ENCODE assay signal across 8 worm cellular contexts in genomic region chrIV:15472387-15472859, ce11.
TF ChIP-seq lines count a peak whose summit lies in the region.

Y73F8A.27 (plus strand) TSS chrIV:15472809.

TF ChIP-seq in whole organism, L1 larva, 84 proteins besides CTCF, POLR2A, EP300 and RAD21 (continues in another document):
- no peak for TF ChIP-seq nhr-12 (tag; optimal IDR thresholded peaks at IDR 0.05; lab: Kevin White, UChicago)
- TF ChIP-seq mdl-1 (tag; optimal IDR thresholded peaks at IDR 0.05; lab: Kevin White, UChicago), result peak in 1 of 2 experiments; percentile 76
- peak; percentile 95 for TF ChIP-seq tbx-2 (tag; optimal IDR thresholded peaks at IDR 0.05; lab: Kevin White, UChicago)
- peak; percentile 97 for TF ChIP-seq mep-1 (tag; optimal IDR thresholded peaks at IDR 0.05; lab: Kevin White, UChicago)
- peak; percentile 95 for TF ChIP-seq nhr-19 (GFP tag; conservative IDR thresholded peaks at IDR 0.05; lab: Robert Waterston, UW)
- no peak for TF ChIP-seq ceh-63 (GFP tag; optimal IDR thresholded peaks at IDR 0.05; lab: Kevin White, UChicago)
- TF ChIP-seq lsy-2 (tag; optimal IDR thresholded peaks at IDR 0.05; lab: Kevin White, UChicago), result peak; percentile 95
- TF ChIP-seq dsc-1 (tag; optimal IDR thresholded peaks at IDR 0.05; lab: Kevin White, UChicago), result peak; percentile 95
- TF ChIP-seq jun-1 (tag; optimal IDR thresholded peaks at IDR 0.05; lab: Kevin White, UChicago), result peak; percentile 84
- peak; percentile 7 for TF ChIP-seq efl-3 (GFP tag; optimal IDR thresholded peaks at IDR 0.05; lab: Kevin White, UChicago)
- peak; percentile 97 for TF ChIP-seq nhr-47 (tag; optimal IDR thresholded peaks at IDR 0.05; lab: Kevin White, UChicago)

TF ChIP-seq in whole organism, L2 larva, 48 proteins besides CTCF, POLR2A, EP300 and RAD21 (continues in another document):
- TF ChIP-seq Y55F3AM.14 (GFP tag; optimal IDR thresholded peaks at IDR 0.05; lab: Kevin White, UChicago), result peak; percentile 24
- TF ChIP-seq nhr-21 (tag; optimal IDR thresholded peaks at IDR 0.05; lab: Kevin White, UChicago), result peak; percentile 89
- peak; percentile 80 for TF ChIP-seq ztf-4 (tag; optimal IDR thresholded peaks at IDR 0.05; lab: Kevin White, UChicago)
- TF ChIP-seq unc-62 (GFP tag; optimal IDR thresholded peaks at IDR 0.05; lab: Kevin White, UChicago), result no peak
- peak; percentile 92 to 96 for TF ChIP-seq lsy-2 (tag; optimal IDR thresholded peaks at IDR 0.05; lab: Kevin White, UChicago)
- peak; percentile 90 for TF ChIP-seq sma-9 (GFP tag; optimal IDR thresholded peaks at IDR 0.05; lab: Kevin White, UChicago)
- no peak for TF ChIP-seq sma-9 (tag; optimal IDR thresholded peaks at IDR 0.05; lab: Kevin White, UChicago)
- TF ChIP-seq nhr-10 (tag; optimal IDR thresholded peaks at IDR 0.05; lab: Kevin White, UChicago), result peak; percentile 68
- TF ChIP-seq egl-27 (tag; optimal IDR thresholded peaks at IDR 0.05; lab: Kevin White, UChicago), result peak; percentile 79
- TF ChIP-seq blmp-1 (tag; optimal IDR thresholded peaks at IDR 0.05; lab: Kevin White, UChicago; ENCODE audit: insufficient read depth), result peak; percentile 51
- TF ChIP-seq peb-1 (tag; optimal IDR thresholded peaks at IDR 0.05; lab: Kevin White, UChicago), result no peak

TF ChIP-seq in whole organism, L3 larva, 47 proteins besides CTCF, POLR2A, EP300 and RAD21 (continues in another document):
- TF ChIP-seq egl-5 (tag; optimal IDR thresholded peaks at IDR 0.05; lab: Kevin White, UChicago), result peak; percentile 55
- peak; percentile 22 for TF ChIP-seq elt-1 (tag; optimal IDR thresholded peaks at IDR 0.05; lab: Kevin White, UChicago)
- no peak for TF ChIP-seq egl-27 (tag; optimal IDR thresholded peaks at IDR 0.05; lab: Kevin White, UChicago)
- TF ChIP-seq mdl-1 (tag; optimal IDR thresholded peaks at IDR 0.05; lab: Kevin White, UChicago), result no peak
- TF ChIP-seq hmg-11 (tag; optimal IDR thresholded peaks at IDR 0.05; lab: Kevin White, UChicago), result peak; percentile 86
- peak; percentile 92 for TF ChIP-seq nfya-1 (tag; optimal IDR thresholded peaks at IDR 0.05; lab: Kevin White, UChicago; ENCODE audit: insufficient read depth)
- peak; percentile 75 for TF ChIP-seq lsy-12 (tag; optimal IDR thresholded peaks at IDR 0.05; lab: Kevin White, UChicago)
- no peak for TF ChIP-seq nhr-12 (tag; optimal IDR thresholded peaks at IDR 0.05; lab: Kevin White, UChicago)
- TF ChIP-seq unc-39 (tag; optimal IDR thresholded peaks at IDR 0.05; lab: Kevin White, UChicago), result no peak
- TF ChIP-seq ZK546.5 (tag; optimal IDR thresholded peaks at IDR 0.05; lab: Kevin White, UChicago), result peak; percentile 13
- TF ChIP-seq mml-1 (tag; optimal IDR thresholded peaks at IDR 0.05; lab: Kevin White, UChicago), result no peak
- TF ChIP-seq nhr-11 (tag; optimal IDR thresholded peaks at IDR 0.05; lab: Kevin White, UChicago), result peak; percentile 70

TF ChIP-seq in whole organism, L4 larva, 104 proteins besides CTCF, POLR2A, EP300 and RAD21 (continues in another document):
- peak; percentile 85 for TF ChIP-seq duxl-1 (tag; optimal IDR thresholded peaks at IDR 0.05; lab: Kevin White, UChicago; ENCODE audit: poor library complexity)
- TF ChIP-seq ztf-7 (tag; optimal IDR thresholded peaks at IDR 0.05; lab: Kevin White, UChicago), result peak; percentile 19
- TF ChIP-seq nhr-28 (tag; optimal IDR thresholded peaks at IDR 0.05; lab: Kevin White, UChicago), result peak; percentile 58
- peak; percentile 71 for TF ChIP-seq hlh-30 (tag; optimal IDR thresholded peaks at IDR 0.05; lab: Kevin White, UChicago; ENCODE audit: insufficient read depth)
- peak; percentile 23 for TF ChIP-seq pqm-1 (tag; optimal IDR thresholded peaks at IDR 0.05; lab: Kevin White, UChicago)
- TF ChIP-seq lir-3 (tag; optimal IDR thresholded peaks at IDR 0.05; lab: Kevin White, UChicago), result no peak
- TF ChIP-seq ctbp-1 (GFP tag; IDR thresholded peaks at IDR 0.05; lab: Robert Waterston, UW), result peak; percentile 81
- TF ChIP-seq snpc-1.2 (GFP tag; IDR thresholded peaks at IDR 0.05; lab: Robert Waterston, UW), result peak; percentile 95
- TF ChIP-seq nhr-6 (tag; optimal IDR thresholded peaks at IDR 0.05; lab: Kevin White, UChicago), result peak; percentile 86
- TF ChIP-seq T26A8.4 (GFP tag; IDR thresholded peaks at IDR 0.05; lab: Robert Waterston, UW), result peak; percentile 95
- peak; percentile 82 for TF ChIP-seq dmd-6 (GFP tag; IDR thresholded peaks at IDR 0.05; lab: Robert Waterston, UW)
- TF ChIP-seq ZK337.2 (GFP tag; IDR thresholded peaks at IDR 0.05; lab: Robert Waterston, UW), result no peak

TF ChIP-seq in whole organism, late embryonic, 69 proteins besides CTCF, POLR2A, EP300 and RAD21 (continues in another document):
- TF ChIP-seq Y22D7AL.16 (tag; optimal IDR thresholded peaks at IDR 0.05; lab: Kevin White, UChicago), result no peak
- TF ChIP-seq F13H6.1 (tag; optimal IDR thresholded peaks at IDR 0.05; lab: Kevin White, UChicago), result no peak
- TF ChIP-seq pha-4 (tag; optimal IDR thresholded peaks at IDR 0.05; lab: Kevin White, UChicago), result no peak
- TF ChIP-seq hlh-30 (tag; optimal IDR thresholded peaks at IDR 0.05; lab: Kevin White, UChicago; ENCODE audit: insufficient read depth), result no peak
- no peak for TF ChIP-seq rnt-1 (tag; optimal IDR thresholded peaks at IDR 0.05; lab: Kevin White, UChicago)
- no peak for TF ChIP-seq ref-2 (tag; optimal IDR thresholded peaks at IDR 0.05; lab: Kevin White, UChicago)
- no peak for TF ChIP-seq ahr-1 (tag; optimal IDR thresholded peaks at IDR 0.05; lab: Kevin White, UChicago)
- TF ChIP-seq eyg-1 (tag; optimal IDR thresholded peaks at IDR 0.05; lab: Kevin White, UChicago), result no peak
- peak; percentile 76 for TF ChIP-seq nfya-1 (tag; optimal IDR thresholded peaks at IDR 0.05; lab: Kevin White, UChicago)
- TF ChIP-seq pha-2 (tag; optimal IDR thresholded peaks at IDR 0.05; lab: Kevin White, UChicago), result peak; percentile 1
- peak; percentile 19 for TF ChIP-seq pax-1 (tag; optimal IDR thresholded peaks at IDR 0.05; lab: Kevin White, UChicago)
- TF ChIP-seq elt-2 (tag; optimal IDR thresholded peaks at IDR 0.05; lab: Kevin White, UChicago), result peak; percentile 60
- TF ChIP-seq odd-2 (tag; optimal IDR thresholded peaks at IDR 0.05; lab: Kevin White, UChicago), result no peak

TF ChIP-seq in whole organism, midembryonic, 9 proteins besides CTCF, POLR2A, EP300 and RAD21:
- no peak for TF ChIP-seq med-1 (GFP tag; optimal IDR thresholded peaks at IDR 0.05; lab: Kevin White, UChicago; ENCODE audit: insufficient read depth)
- TF ChIP-seq ztf-29 (GFP tag; IDR thresholded peaks at IDR 0.05; lab: Robert Waterston, UW), result no peak
- TF ChIP-seq klf-2 (GFP tag; conservative IDR thresholded peaks at IDR 0.05; lab: Robert Waterston, UW), result no peak
- TF ChIP-seq cog-1 (tag; optimal IDR thresholded peaks at IDR 0.05; lab: Kevin White, UChicago), result peak; percentile 25
- TF ChIP-seq flt-1 (GFP tag; IDR thresholded peaks at IDR 0.05; lab: Robert Waterston, UW), result no peak
- peak; percentile 22; the same call in 1 of the 2 replicates for TF ChIP-seq ztf-23 (GFP tag; IDR thresholded peaks at IDR 0.05; lab: Robert Waterston, UW)
TF ChIP-seq in whole organism, midembryonic: peak in this region for 2.

TF ChIP-seq in whole organism, mixed stage, embryonic, 35 proteins besides CTCF, POLR2A, EP300 and RAD21 (continues in another document):
- TF ChIP-seq unc-120 (tag; optimal IDR thresholded peaks at IDR 0.05; lab: Kevin White, UChicago; ENCODE audit: poor library complexity, severe bottlenecking) (peak; percentile 11), pha-4 (tag; optimal IDR thresholded peaks at IDR 0.05; lab: Kevin White, UChicago) (peak; percentile 87), ceh-43 (GFP tag; optimal IDR thresholded peaks at IDR 0.05; lab: Kevin White, UChicago) (no peak), blmp-1 (tag; optimal IDR thresholded peaks at IDR 0.05; lab: Kevin White, UChicago) (no peak), nhr-237 (tag; optimal IDR thresholded peaks at IDR 0.05; lab: Kevin White, UChicago) (peak; percentile 74), ces-1 (GFP tag; optimal IDR thresholded peaks at IDR 0.05; lab: Kevin White, UChicago) (peak; percentile 72), sem-2 (GFP tag; optimal IDR thresholded peaks at IDR 0.05; lab: Kevin White, UChicago) (no peak), nhr-28 (tag; optimal IDR thresholded peaks at IDR 0.05; lab: Kevin White, UChicago) (no peak), elt-3 (tag; optimal IDR thresholded peaks at IDR 0.05; lab: Kevin White, UChicago) (no peak), ztf-11 (tag; optimal IDR thresholded peaks at IDR 0.05; lab: Kevin White, UChicago) (no peak), lsy-2 (tag; optimal IDR thresholded peaks at IDR 0.05; lab: Kevin White, UChicago) (peak; percentile 73), snpc-4 (tag; optimal IDR thresholded peaks at IDR 0.05; lab: Kevin White, UChicago) (no peak), M03D4.4 (tag; optimal IDR thresholded peaks at IDR 0.05; lab: Kevin White, UChicago) (peak; percentile 24), zip-8 (tag; optimal IDR thresholded peaks at IDR 0.05; lab: Kevin White, UChicago) (no peak), mls-2 (tag; optimal IDR thresholded peaks at IDR 0.05; lab: Kevin White, UChicago) (no peak), flh-1 (GFP tag; optimal IDR thresholded peaks at IDR 0.05; lab: Kevin White, UChicago) (no peak), ham-2 (GFP tag; optimal IDR thresholded peaks at IDR 0.05; lab: Kevin White, UChicago) (no peak)

TF ChIP-seq in whole organism, young adult, 124 proteins besides CTCF, POLR2A, EP300 and RAD21 (continues in another document):
- peak; percentile 91 for TF ChIP-seq pbrm-1 (GFP tag; IDR thresholded peaks at IDR 0.05; lab: Robert Waterston, UW)
- TF ChIP-seq ztf-25 (GFP tag; IDR thresholded peaks at IDR 0.05; lab: Robert Waterston, UW), result no peak
- TF ChIP-seq him-1 (tag; optimal IDR thresholded peaks at IDR 0.05; lab: Kevin White, UChicago), result no peak
- TF ChIP-seq F55B11.4 (tag; optimal IDR thresholded peaks at IDR 0.05; lab: Kevin White, UChicago; ENCODE audit: borderline replicate concordance, insufficient read depth), result no peak
- no peak for TF ChIP-seq mel-28 (tag; optimal IDR thresholded peaks at IDR 0.05; lab: Kevin White, UChicago; ENCODE audit: borderline replicate concordance)
- TF ChIP-seq atf-7 (tag; optimal IDR thresholded peaks at IDR 0.05; lab: Kevin White, UChicago), result peak; percentile 65
- peak; percentile 74 for TF ChIP-seq K12H6.12 (tag; optimal IDR thresholded peaks at IDR 0.05; lab: Kevin White, UChicago)
- peak; percentile 4 for TF ChIP-seq xnd-1 (tag; optimal IDR thresholded peaks at IDR 0.05; lab: Kevin White, UChicago)
- TF ChIP-seq nhr-120 (GFP tag; IDR thresholded peaks at IDR 0.05; lab: Robert Waterston, UW), result no peak
- TF ChIP-seq chd-7 (tag; optimal IDR thresholded peaks at IDR 0.05; lab: Kevin White, UChicago), result peak; percentile 36
- TF ChIP-seq lin-26 (GFP tag; IDR thresholded peaks at IDR 0.05; lab: Robert Waterston, UW), result no peak
- no peak for TF ChIP-seq F57C9.4 (tag; optimal IDR thresholded peaks at IDR 0.05; lab: Kevin White, UChicago)
- no peak for TF ChIP-seq bed-1 (GFP tag; IDR thresholded peaks at IDR 0.05; lab: Robert Waterston, UW)
- TF ChIP-seq fkh-3 (tag; optimal IDR thresholded peaks at IDR 0.05; lab: Kevin White, UChicago), result no peak
- TF ChIP-seq bed-2 (GFP tag; IDR thresholded peaks at IDR 0.05; lab: Robert Waterston, UW), result no peak
- peak; percentile 98 for TF ChIP-seq hmg-1.2 (GFP tag; IDR thresholded peaks at IDR 0.05; lab: Robert Waterston, UW)
- TF ChIP-seq attf-3 (GFP tag; conservative IDR thresholded peaks at IDR 0.05; lab: Robert Waterston, UW), result no peak; the same call in 1 of the 2 replicates
- no peak for TF ChIP-seq F39B2.1 (GFP tag; IDR thresholded peaks at IDR 0.05; lab: Robert Waterston, UW)
